Worm (Caenorhabditis elegans) whole organism, midembryonic: Measurements from ENCODE around the gene T05C12.15.
A peak's percentile ranks its signal among the peaks of the same experiment; 100 is the strongest.

ENCODE experiments used
- T22C8.4 ChIP-seq: fragments of 200-800 bp; sonication (Bioruptor generic); IDR thresholded peaks from 2 replicates; pipeline ENCODE4 v1.3.6; 2022; ENCODE audit warnings: missing genetic modification characterization, missing compliant biosample characterization
- cog-1 ChIP-seq: sonication (generic microtip); optimal IDR thresholded peaks from 2 replicates; lab custom pipeline; 2016; ENCODE audit warnings: missing genetic modification characterization, missing compliant biosample characterization
- flt-1 ChIP-seq: fragments of 200-800 bp; sonication (Bioruptor generic); IDR thresholded peaks from 2 replicates; pipeline ENCODE4 v1.3.6; 2022; ENCODE audit warnings: missing genetic modification characterization, missing compliant biosample characterization
- klf-2 ChIP-seq: fragments of 200-800 bp; sonication (Bioruptor generic); conservative IDR thresholded peaks from 2 replicates; pipeline ENCODE4 v1.3.6; 2022; ENCODE audit warnings: missing genetic modification reagents, missing genetic modification characterization, missing compliant biosample characterization
- med-1 ChIP-seq: sonication (generic microtip); optimal IDR thresholded peaks from 2 replicates; lab custom pipeline; 2017; ENCODE audit warnings: missing genetic modification characterization, mild to moderate bottlenecking, missing compliant biosample characterization, antibody characterized with exemption, missing genetic modification reagents; ENCODE audit not compliant: insufficient read depth
- ref-1 ChIP-seq: fragments of 200-800 bp; sonication (Bioruptor generic); conservative IDR thresholded peaks from 2 replicates; pipeline ENCODE4 v1.3.6; 2022; ENCODE audit warnings: missing genetic modification reagents, missing genetic modification characterization, missing compliant biosample characterization
- tab-1 ChIP-seq: fragments of 200-800 bp; sonication (Bioruptor generic); IDR thresholded peaks from 2 replicates; pipeline ENCODE4 v1.3.6; 2022; ENCODE audit warnings: missing genetic modification characterization, missing compliant biosample characterization
- ztf-23 ChIP-seq: fragments of 200-800 bp; sonication (Bioruptor generic); IDR thresholded peaks from 2 replicates; pipeline ENCODE4 v1.3.6; 2022; ENCODE audit warnings: missing genetic modification reagents, missing genetic modification characterization, missing compliant biosample characterization
- ztf-29 ChIP-seq: fragments of 200-800 bp; sonication (Bioruptor generic); IDR thresholded peaks from 2 replicates; pipeline ENCODE4 v1.3.6; 2022; ENCODE audit warnings: missing genetic modification reagents, missing genetic modification characterization, missing compliant biosample characterization

The T05C12.15 gene

ce11 chrII:8198503-8198902, 29.1 kb downstream of the T05C12.15 start, which contains the start of gene qua-1:
Gene qua-1 (plus strand): TSS chrII:8198803.
- TF ChIP-seq ref-1 (no peak), klf-2 (GFP tag; lab: Robert Waterston, UW) (no peak), tab-1 (no peak), ztf-29 (GFP tag; lab: Robert Waterston, UW) (no peak), cog-1 (no peak)

ce11 chrII:8199803-8200202, 30.4 kb downstream of the T05C12.15 start:
- TF ChIP-seq flt-1 (GFP tag; lab: Robert Waterston, UW) = no peak
- no peak for TF ChIP-seq tab-1
- TF ChIP-seq cog-1 = no peak
- TF ChIP-seq med-1 (GFP tag; lab: Kevin White, UChicago) = no peak
- no peak for TF ChIP-seq ref-1
- no peak for TF ChIP-seq ztf-29 (GFP tag; lab: Robert Waterston, UW)
- TF ChIP-seq ztf-23 (GFP tag; lab: Robert Waterston, UW) = no peak
- TF ChIP-seq klf-2 (GFP tag; lab: Robert Waterston, UW) = no peak
- no peak for TF ChIP-seq T22C8.4 (GFP tag; lab: Robert Waterston, UW)

DNA sequence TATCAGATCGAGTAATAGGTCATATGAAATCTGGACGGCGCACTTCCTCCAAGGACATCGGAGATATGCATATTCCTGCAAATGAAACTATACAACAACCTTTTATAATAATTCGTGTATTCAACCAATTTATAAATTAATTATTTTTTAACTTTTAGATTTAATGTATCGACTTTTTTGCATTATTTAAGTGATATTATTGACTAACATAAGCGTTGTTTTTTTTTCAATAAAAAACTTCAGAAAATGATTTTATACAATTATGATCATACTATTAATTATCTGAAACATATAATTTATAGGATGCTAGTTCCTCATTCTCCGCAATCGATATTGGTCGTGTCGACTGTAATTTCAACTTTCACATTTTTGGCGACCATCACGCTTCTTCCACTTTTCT, 34.7 kb downstream of the T05C12.15 start, which contains the start of gene col-76:
Gene col-76, plus strand, starts transcription at position 301 of the 400 bp plus-strand sequence.
- no peak for TF ChIP-seq T22C8.4 (GFP tag; lab: Robert Waterston, UW)
- TF ChIP-seq ref-1 = no peak
- TF ChIP-seq cog-1 = no peak
- TF ChIP-seq flt-1 (GFP tag; lab: Robert Waterston, UW) = no peak
- no peak for TF ChIP-seq ztf-29 (GFP tag; lab: Robert Waterston, UW)
- TF ChIP-seq ztf-23 (GFP tag; lab: Robert Waterston, UW) = no peak

- TF ChIP-seq ztf-29 (GFP tag; lab: Robert Waterston, UW) = no peak
- TF ChIP-seq klf-2 (GFP tag; lab: Robert Waterston, UW) = no peak
- TF ChIP-seq tab-1 = no peak
- no peak for TF ChIP-seq flt-1 (GFP tag; lab: Robert Waterston, UW)
- no peak for TF ChIP-seq T22C8.4 (GFP tag; lab: Robert Waterston, UW)
- TF ChIP-seq ref-1 = no peak
- TF ChIP-seq med-1 (GFP tag; lab: Kevin White, UChicago) = no peak
- TF ChIP-seq cog-1 = no peak
- no peak for TF ChIP-seq ztf-23 (GFP tag; lab: Robert Waterston, UW)
Observed at ce11 chrII:8205612-8206011, 36.2 kb downstream of the T05C12.15 start.

ce11 chrII:8209476-8209875, 40.1 kb downstream of the T05C12.15 start, which contains the start of gene M110.8:
Gene M110.8 (minus strand): TSS chrII:8209576.
- TF ChIP-seq ref-1 (no peak), klf-2 (GFP tag; lab: Robert Waterston, UW) (no peak), tab-1 (no peak), med-1 (GFP tag; lab: Kevin White, UChicago) (no peak), cog-1 (no peak), flt-1 (GFP tag; lab: Robert Waterston, UW) (no peak), ztf-29 (GFP tag; lab: Robert Waterston, UW) (no peak), T22C8.4 (GFP tag; lab: Robert Waterston, UW) (no peak), ztf-23 (GFP tag; lab: Robert Waterston, UW) (no peak)

- no peak for TF ChIP-seq ztf-23 (GFP tag; lab: Robert Waterston, UW)
- no peak for TF ChIP-seq tab-1
- TF ChIP-seq med-1 (GFP tag; lab: Kevin White, UChicago) = no peak
- no peak for TF ChIP-seq cog-1
- no peak for TF ChIP-seq ref-1
- TF ChIP-seq flt-1 (GFP tag; lab: Robert Waterston, UW) = no peak
- TF ChIP-seq T22C8.4 (GFP tag; lab: Robert Waterston, UW) = no peak
- no peak for TF ChIP-seq ztf-29 (GFP tag; lab: Robert Waterston, UW)
- TF ChIP-seq klf-2 (GFP tag; lab: Robert Waterston, UW) = no peak
Observed at ce11 chrII:8212680-8213079, 43.3 kb downstream of the T05C12.15 start, which contains the start of gene twk-3. Gene twk-3 (minus strand): TSS chrII:8212780.

DNA sequence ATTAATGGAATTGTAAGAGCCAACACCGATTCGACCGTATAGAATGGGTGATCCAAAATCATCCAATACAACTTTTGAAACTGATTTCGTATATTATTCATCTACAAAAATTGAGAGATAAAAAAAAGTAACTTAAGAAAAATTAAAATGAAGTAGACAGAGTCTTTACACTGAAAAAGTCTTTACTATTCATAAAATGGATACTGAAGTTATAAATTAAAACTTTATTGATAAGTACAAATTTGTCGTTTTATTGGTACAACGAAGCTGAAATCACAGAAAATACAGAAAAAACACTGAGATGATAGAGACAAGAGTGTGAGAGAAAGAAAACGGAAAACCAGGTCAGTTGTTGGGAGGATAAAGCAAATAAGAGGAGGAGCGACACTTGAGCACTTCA, 45.0 kb downstream of the T05C12.15 start, which contains the start of gene M110.10:
Gene M110.10, minus strand, starts transcription at position 101 of the 400 bp plus-strand sequence.
- TF ChIP-seq flt-1 (GFP tag; lab: Robert Waterston, UW) (no peak), T22C8.4 (GFP tag; lab: Robert Waterston, UW) (no peak), tab-1 (no peak), ztf-29 (GFP tag; lab: Robert Waterston, UW) (no peak), ztf-23 (GFP tag; lab: Robert Waterston, UW) (no peak), cog-1 (no peak)

- no peak for TF ChIP-seq klf-2 (GFP tag; lab: Robert Waterston, UW)
- peak; percentile 63; the same call in 1 of the 2 replicates for TF ChIP-seq T22C8.4 (GFP tag; lab: Robert Waterston, UW)
Observed at ce11 chrII:8216433-8216832, 47.0 kb downstream of the T05C12.15 start, which contains the start of gene M110.3. Gene M110.3 (minus strand): TSS chrII:8216616.

ce11 chrII:8216922-8217321, 47.5 kb downstream of the T05C12.15 start, which contains the start of gene ifg-1:
Gene ifg-1 (plus strand): TSS chrII:8217222.
- TF ChIP-seq ref-1 (no peak), cog-1 (no peak)

ce11 chrII:8218266-8218665, 48.9 kb downstream of the T05C12.15 start:
- TF ChIP-seq med-1 (GFP tag; lab: Kevin White, UChicago) (no peak), ztf-23 (GFP tag; lab: Robert Waterston, UW) (no peak), ztf-29 (GFP tag; lab: Robert Waterston, UW) (no peak), tab-1 (no peak), ref-1 (no peak), cog-1 (no peak), klf-2 (GFP tag; lab: Robert Waterston, UW) (no peak), T22C8.4 (GFP tag; lab: Robert Waterston, UW) (no peak), flt-1 (GFP tag; lab: Robert Waterston, UW) (no peak)
